Fruit fly (Drosophila melanogaster) whole organism, embryonic: Measurements from ENCODE around the gene e.

Source experiments
- Adf1 ChIP-seq: fragments of 200-800 bp; sonication (Bioruptor generic); IDR thresholded peaks from 2 replicates; pipeline ENCODE4 v1.3.6; 2022; ENCODE audit warnings: missing biosample characterization, missing genetic modification characterization
- CG10274 ChIP-seq: fragments of 200-800 bp; sonication (Bioruptor generic); optimal IDR thresholded peaks from 3 replicates; lab custom pipeline; 2017; ENCODE audit warnings: missing biosample characterization, mild to moderate bottlenecking, missing genetic modification characterization
- CG10543 ChIP-seq: fragments of 200-800 bp; sonication (Bioruptor generic); optimal IDR thresholded peaks from 3 replicates; lab custom pipeline; 2017; ENCODE audit warnings: missing biosample characterization, mild to moderate bottlenecking, missing genetic modification characterization, moderate library complexity
- CG11247 ChIP-seq: fragments of 200-800 bp; sonication (Bioruptor generic); IDR thresholded peaks from 2 replicates; pipeline ENCODE4 v1.3.6; 2022; ENCODE audit warnings: missing biosample characterization, missing genetic modification characterization
- CG11723 ChIP-seq: fragments of 200-800 bp; sonication (Bioruptor generic); optimal IDR thresholded peaks from 2 replicates; lab custom pipeline; 2017; ENCODE audit warnings: missing biosample characterization, mild to moderate bottlenecking, missing genetic modification characterization
- CG12155 ChIP-seq: fragments of 200-800 bp; sonication (Bioruptor generic); optimal IDR thresholded peaks from 3 replicates; lab custom pipeline; 2016; ENCODE audit warnings: missing biosample characterization, missing genetic modification characterization
- CG12219 ChIP-seq: fragments of 200-800 bp; sonication (Bioruptor generic); optimal IDR thresholded peaks from 3 replicates; lab custom pipeline; 2018; ENCODE audit warnings: missing biosample characterization, mild to moderate bottlenecking, missing genetic modification characterization
- CG14050 ChIP-seq: fragments of 200-800 bp; sonication (Bioruptor generic); IDR thresholded peaks from 3 replicates; pipeline ENCODE4 v1.3.6; 2022; ENCODE audit warnings: missing biosample characterization, missing genetic modification characterization
- CG15073 ChIP-seq: fragments of 200-800 bp; sonication (Bioruptor generic); optimal IDR thresholded peaks from 2 replicates; lab custom pipeline; 2016; ENCODE audit warnings: missing biosample characterization, missing genetic modification characterization
- CG15269 ChIP-seq: fragments of 200-800 bp; sonication (Bioruptor generic); optimal IDR thresholded peaks from 2 replicates; lab custom pipeline; 2018; ENCODE audit warnings: missing biosample characterization, mild to moderate bottlenecking, missing genetic modification characterization, moderate library complexity
- CG16779 ChIP-seq: fragments of 200-800 bp; sonication (Bioruptor generic); IDR thresholded peaks from 2 replicates; pipeline ENCODE4 v1.3.6; 2022; ENCODE audit warnings: missing biosample characterization, missing genetic modification characterization
- CG17612 ChIP-seq: fragments of 200-800 bp; sonication (Bioruptor generic); IDR thresholded peaks from 2 replicates; pipeline ENCODE4 v1.3.6; 2022; ENCODE audit warnings: missing biosample characterization, missing genetic modification characterization
- CG18011 ChIP-seq: fragments of 200-800 bp; sonication (Bioruptor generic); optimal IDR thresholded peaks from 2 replicates; lab custom pipeline; 2017; ENCODE audit warnings: missing biosample characterization, missing genetic modification characterization, mild to moderate bottlenecking, moderate library complexity, missing genotype
- CG18599 ChIP-seq: fragments of 200-800 bp; sonication (Bioruptor generic); optimal IDR thresholded peaks from 3 replicates; lab custom pipeline; 2017; ENCODE audit warnings: missing biosample characterization, missing genetic modification characterization, mild to moderate bottlenecking, moderate library complexity, missing genetic modification reagents
- CG2889 ChIP-seq: fragments of 200-800 bp; sonication (Bioruptor generic); IDR thresholded peaks from 3 replicates; pipeline ENCODE4 v1.3.6; 2022; ENCODE audit warnings: missing biosample characterization, missing genetic modification characterization
- CG30020 ChIP-seq: fragments of 200-800 bp; optimal IDR thresholded peaks from 2 replicates; lab custom pipeline; 2019; ENCODE audit warnings: missing biosample characterization, mild to moderate bottlenecking, missing genetic modification characterization, moderate library complexity
- CG32767 ChIP-seq: fragments of 200-800 bp; sonication (Bioruptor generic); IDR thresholded peaks from 2 replicates; pipeline ENCODE4 v1.3.6; 2022; ENCODE audit warnings: missing biosample characterization, missing genetic modification characterization
- CG42726 ChIP-seq: fragments of 200-800 bp; sonication (Bioruptor generic); IDR thresholded peaks from 2 replicates; pipeline ENCODE4 v1.3.6; 2022; ENCODE audit warnings: missing biosample characterization, missing genetic modification characterization; ENCODE audit not compliant: partially characterized antibody
- CG6813 ChIP-seq: fragments of 200-800 bp; sonication (Bioruptor generic); optimal IDR thresholded peaks from 2 replicates; lab custom pipeline; 2017; ENCODE audit warnings: missing biosample characterization, missing genetic modification characterization, mild to moderate bottlenecking, moderate library complexity, missing genetic modification reagents
- CG8478 ChIP-seq: fragments of >200 bp; optimal IDR thresholded peaks from 2 replicates; lab custom pipeline; 2018
- D19A ChIP-seq: fragments of 200-800 bp; optimal IDR thresholded peaks from 3 replicates; lab custom pipeline; 2019; ENCODE audit warnings: missing biosample characterization, mild to moderate bottlenecking, missing genetic modification characterization, moderate library complexity
- D19B ChIP-seq: fragments of 200-800 bp; sonication (Bioruptor generic); optimal IDR thresholded peaks from 2 replicates; lab custom pipeline; 2017; ENCODE audit warnings: missing biosample characterization, mild to moderate bottlenecking, missing genetic modification characterization
- Dp ChIP-seq: fragments of 200-800 bp; sonication (Bioruptor generic); optimal IDR thresholded peaks from 2 replicates; lab custom pipeline; 2018; ENCODE audit warnings: missing biosample characterization, mild to moderate bottlenecking, missing genetic modification characterization, moderate library complexity
- Eip74EF ChIP-seq, 2 experiments: fragments of 200-800 bp in 1 of 2; fragments of >200 bp in 1 of 2; sonication (Bioruptor generic) in 1 of 2; optimal IDR thresholded peaks; 2 replicates each; lab custom pipeline; 2017 to 2019; ENCODE audit warnings: missing biosample characterization in 2 of 2, missing genetic modification characterization in 2 of 2, mild to moderate bottlenecking in 1 of 2, moderate library complexity in 1 of 2
- Elba2 ChIP-seq: fragments of 200-800 bp; sonication (Bioruptor generic); optimal IDR thresholded peaks from 3 replicates; lab custom pipeline; 2016; ENCODE audit warnings: missing biosample characterization, missing genetic modification characterization
- Fer1 ChIP-seq: fragments of 200-800 bp; sonication (Bioruptor generic); optimal IDR thresholded peaks from 2 replicates; lab custom pipeline; 2017; ENCODE audit warnings: missing biosample characterization, mild to moderate bottlenecking, missing genetic modification characterization
- Gsc ChIP-seq: fragments of 200-800 bp; sonication (Bioruptor generic); IDR thresholded peaks from 2 replicates; pipeline ENCODE4 v1.3.6; 2022; ENCODE audit warnings: missing biosample characterization, missing genetic modification characterization
- HLH54F ChIP-seq: fragments of 200-800 bp; sonication (Bioruptor generic); optimal IDR thresholded peaks from 3 replicates; lab custom pipeline; 2016; ENCODE audit warnings: missing biosample characterization, missing genetic modification characterization
- MTF-1 ChIP-seq: fragments of 200-800 bp; sonication (Bioruptor generic); optimal IDR thresholded peaks from 2 replicates; lab custom pipeline; 2018; ENCODE audit warnings: missing biosample characterization, mild to moderate bottlenecking, missing genetic modification characterization, borderline replicate concordance
- Meics ChIP-seq: fragments of 200-800 bp; sonication (Bioruptor generic); optimal IDR thresholded peaks from 2 replicates; lab custom pipeline; 2017; ENCODE audit warnings: missing biosample characterization, mild to moderate bottlenecking, missing genetic modification characterization
- Mrtf ChIP-seq: fragments of 200-800 bp; sonication (Bioruptor generic); IDR thresholded peaks from 3 replicates; pipeline ENCODE4 v1.3.6; 2022; ENCODE audit warnings: missing biosample characterization, missing genetic modification characterization
- Nf-YC ChIP-seq: fragments of 200-800 bp; optimal IDR thresholded peaks from 3 replicates; lab custom pipeline; 2019; ENCODE audit warnings: missing biosample characterization, mild to moderate bottlenecking, missing genetic modification characterization, moderate library complexity
- amos ChIP-seq: fragments of 200-800 bp; sonication (Bioruptor generic); IDR thresholded peaks from 2 replicates; pipeline ENCODE4 v1.3.6; 2022; ENCODE audit warnings: missing biosample characterization, missing genetic modification characterization; ENCODE audit not compliant: partially characterized antibody
- ara ChIP-seq: fragments of 200-800 bp; sonication (Bioruptor generic); IDR thresholded peaks from 2 replicates; pipeline ENCODE4 v1.3.6; 2022; ENCODE audit warnings: missing biosample characterization, missing genetic modification characterization
- chn ChIP-seq: fragments of 200-800 bp; sonication (Bioruptor generic); optimal IDR thresholded peaks from 2 replicates; lab custom pipeline; 2016; ENCODE audit warnings: missing biosample characterization, missing genetic modification characterization
- dpn ChIP-seq, 2 experiments: fragments of 200-800 bp; sonication (Bioruptor generic); optimal IDR thresholded peaks; 3 replicates each; lab custom pipeline; 2016; ENCODE audit warnings: missing biosample characterization in 2 of 2, missing genetic modification characterization in 2 of 2
- eve ChIP-seq, 2 experiments: fragments of >200 bp; optimal IDR thresholded peaks; 2 replicates each; lab custom pipeline; 2017; ENCODE audit warnings: missing biosample characterization in 2 of 2, missing genetic modification characterization in 2 of 2
- ewg ChIP-seq: fragments of 200-800 bp; sonication (Bioruptor generic); optimal IDR thresholded peaks from 3 replicates; lab custom pipeline; 2017; ENCODE audit warnings: mild to moderate bottlenecking, missing biosample characterization, missing genetic modification reagents, missing genetic modification characterization
- gcm ChIP-seq: fragments of 200-800 bp; sonication (Bioruptor generic); optimal IDR thresholded peaks from 2 replicates; lab custom pipeline; 2019; ENCODE audit warnings: missing biosample characterization, mild to moderate bottlenecking, missing genetic modification characterization, moderate library complexity
- gsb ChIP-seq: fragments of 200-800 bp; sonication (Bioruptor generic); IDR thresholded peaks from 2 replicates; pipeline ENCODE4 v1.3.6; 2022; ENCODE audit warnings: missing biosample characterization, missing genetic modification characterization
- gt ChIP-seq: fragments of 200-800 bp; sonication (Bioruptor generic); IDR thresholded peaks from 2 replicates; pipeline ENCODE4 v1.3.6; 2022; ENCODE audit warnings: missing biosample characterization, missing genetic modification characterization
- hkb ChIP-seq, 2 experiments: fragments of 200-800 bp in 1 of 2; fragments of >200 bp in 1 of 2; sonication (Bioruptor generic) in 1 of 2; IDR thresholded peaks in 1 of 2; optimal IDR thresholded peaks in 1 of 2; 2 replicates each; pipeline versions ENCODE4 v1.3.6 to Lab custom; 2017 to 2022; ENCODE audit warnings: missing biosample characterization in 1 of 2, missing genetic modification characterization in 1 of 2
- jing ChIP-seq: fragments of 200-800 bp; sonication (Bioruptor generic); optimal IDR thresholded peaks from 2 replicates; lab custom pipeline; 2018; ENCODE audit warnings: missing biosample characterization, mild to moderate bottlenecking, missing genetic modification characterization
- lmd ChIP-seq: fragments of 200-800 bp; sonication (Bioruptor generic); IDR thresholded peaks from 2 replicates; pipeline ENCODE4 v1.3.6; 2022; ENCODE audit warnings: missing biosample characterization, missing genetic modification characterization
- maf-S ChIP-seq: fragments of 200-800 bp; sonication (Bioruptor generic); optimal IDR thresholded peaks from 2 replicates; lab custom pipeline; 2016; ENCODE audit warnings: missing biosample characterization, missing genetic modification characterization
- mam ChIP-seq: fragments of 200-800 bp; sonication (Bioruptor generic); optimal IDR thresholded peaks from 3 replicates; lab custom pipeline; 2016; ENCODE audit warnings: missing biosample characterization, missing genetic modification characterization
- otp ChIP-seq: fragments of 200-800 bp; sonication (Bioruptor generic); IDR thresholded peaks from 3 replicates; pipeline ENCODE4, ENCODE4 v1.3.6; 2022; ENCODE audit warnings: missing biosample characterization, missing genetic modification characterization
- scrt ChIP-seq: fragments of 200-800 bp; sonication (Bioruptor generic); optimal IDR thresholded peaks from 2 replicates; lab custom pipeline; 2018; ENCODE audit warnings: missing biosample characterization, mild to moderate bottlenecking, missing genetic modification characterization, moderate library complexity
- stwl ChIP-seq: fragments of 200-800 bp; sonication (Bioruptor generic); optimal IDR thresholded peaks from 3 replicates; lab custom pipeline; 2018; ENCODE audit warnings: missing biosample characterization, mild to moderate bottlenecking, missing genetic modification characterization, moderate library complexity
- ttk ChIP-seq: fragments of 200-800 bp; sonication (Bioruptor generic); IDR thresholded peaks from 2 replicates; pipeline ENCODE4 v2.1.2; 2022; ENCODE audit warnings: missing biosample characterization, missing genetic modification characterization
- usp ChIP-seq: fragments of >200 bp; optimal IDR thresholded peaks from 2 replicates; lab custom pipeline; 2017; ENCODE audit warnings: missing biosample characterization, missing genetic modification characterization

The e gene

DNA sequence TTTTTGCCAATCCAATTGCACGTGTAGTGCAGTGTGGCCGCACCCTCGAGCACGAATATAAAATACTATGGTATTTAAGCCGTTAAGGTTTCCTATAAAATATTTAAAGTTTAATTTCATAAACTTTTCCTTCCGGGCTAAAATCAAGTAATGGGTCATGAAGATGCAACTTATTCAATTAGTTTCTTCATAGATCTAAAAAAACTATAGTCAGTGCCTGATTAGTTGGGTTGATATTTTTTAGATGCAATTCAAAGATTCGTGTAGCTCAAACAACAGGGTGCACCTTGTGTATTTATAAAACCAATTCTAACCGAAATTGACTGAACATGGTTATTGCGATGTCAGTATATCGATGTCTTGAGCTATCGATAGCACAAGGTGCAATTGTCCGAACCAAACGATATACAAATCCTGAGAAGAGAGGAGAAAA lies 18.2 kb downstream of the e start, which contains the start of the genes Smyd5 and Oga (continued):
- TF ChIP-seq CG10543: no peak
- no peak for TF ChIP-seq CG10274 (GFP tag; lab: Kevin White, UChicago)
- peak; percentile 16 for TF ChIP-seq chn (GFP tag; lab: Kevin White, UChicago)
- TF ChIP-seq Adf1: no peak
- TF ChIP-seq Nf-YC (tag; lab: Kevin White, UChicago): peak; percentile 32
- no peak for TF ChIP-seq CG15073
- TF ChIP-seq otp (GFP tag; lab: Robert Waterston, UW): no peak
- peak; percentile 58 for TF ChIP-seq mam (GFP tag; lab: Kevin White, UChicago)
- TF ChIP-seq CG18599 (GFP tag; lab: Kevin White, UChicago): no peak
- TF ChIP-seq CG8478 (lab: Kevin White, UChicago): no peak
- TF ChIP-seq ewg (GFP tag; lab: Kevin White, UChicago): no peak
- TF ChIP-seq usp (GFP tag; lab: Kevin White, UChicago): no peak
- no peak for TF ChIP-seq CG16779
- TF ChIP-seq Dp (GFP tag; lab: Kevin White, UChicago): peak; percentile 60
- peak; percentile 17 to 43 for TF ChIP-seq dpn (GFP tag; optimal IDR thresholded peaks at IDR 0.05; lab: Kevin White, UChicago)
- no peak for TF ChIP-seq CG2889 (GFP tag; lab: Robert Waterston, UW)
- TF ChIP-seq amos (GFP tag; lab: Robert Waterston, UW): peak; percentile 96
- TF ChIP-seq ara (GFP tag; lab: Robert Waterston, UW): no peak
- TF ChIP-seq maf-S (GFP tag; lab: Kevin White, UChicago): peak; percentile 39
- TF ChIP-seq CG42726: peak; percentile 91
- TF ChIP-seq CG12219 (GFP tag; lab: Kevin White, UChicago): no peak
- TF ChIP-seq MTF-1 (GFP tag; lab: Kevin White, UChicago): no peak
- TF ChIP-seq CG11723 (GFP tag; lab: Kevin White, UChicago): no peak
- peak; percentile 81 for TF ChIP-seq stwl (tag; lab: Kevin White, UChicago)
- TF ChIP-seq CG6813 (GFP tag; lab: Kevin White, UChicago): no peak
- TF ChIP-seq ttk (GFP tag; lab: Robert Waterston, UW): no peak
- TF ChIP-seq Mrtf (GFP tag; lab: Robert Waterston, UW): no peak
- TF ChIP-seq Eip74EF (GFP tag; optimal IDR thresholded peaks at IDR 0.05; lab: Kevin White, UChicago): no peak
- TF ChIP-seq D19A (tag; lab: Kevin White, UChicago): no peak
- no peak for TF ChIP-seq eve (GFP tag; optimal IDR thresholded peaks at IDR 0.05; lab: Kevin White, UChicago)
- no peak for TF ChIP-seq CG14050 (GFP tag; lab: Robert Waterston, UW)
- no peak for TF ChIP-seq gt (GFP tag; lab: Robert Waterston, UW)
- no peak for TF ChIP-seq jing
- TF ChIP-seq gsb: no peak
- TF ChIP-seq CG11247 (GFP tag; lab: Robert Waterston, UW): no peak
- peak; percentile 72 for TF ChIP-seq Elba2 (GFP tag; lab: Kevin White, UChicago)
- no peak for TF ChIP-seq Gsc (GFP tag; lab: Robert Waterston, UW)
- TF ChIP-seq CG15269 (tag; lab: Kevin White, UChicago): no peak
- no peak for TF ChIP-seq Meics (GFP tag; lab: Kevin White, UChicago)
- no peak for TF ChIP-seq hkb (optimal IDR thresholded peaks at IDR 0.05; lab: Kevin White, UChicago)
- TF ChIP-seq hkb (GFP tag; IDR thresholded peaks at IDR 0.05; lab: Robert Waterston, UW): no peak
- peak; percentile 47 for TF ChIP-seq HLH54F (GFP tag; lab: Kevin White, UChicago)
- no peak for TF ChIP-seq CG32767
- no peak for TF ChIP-seq scrt (GFP tag; lab: Kevin White, UChicago)
- no peak for TF ChIP-seq Fer1 (GFP tag; lab: Kevin White, UChicago)
- peak; percentile 88 for TF ChIP-seq CG30020 (tag; lab: Kevin White, UChicago)
- no peak for TF ChIP-seq CG17612
- no peak for TF ChIP-seq lmd (GFP tag; lab: Robert Waterston, UW)
- TF ChIP-seq gcm (GFP tag; lab: Kevin White, UChicago): peak; percentile 20
- no peak for TF ChIP-seq D19B (GFP tag; lab: Kevin White, UChicago)
- TF ChIP-seq CG18011 (GFP tag; lab: Kevin White, UChicago): peak; percentile 1
- peak; percentile 31 for TF ChIP-seq CG12155
